Worm (Caenorhabditis elegans): Measurements from ENCODE around the gene F23A7.5.
"Not testable (repeated sequence)": the region's sequence is repeated elsewhere in the genome, so short reads cannot be mapped to it uniquely, and the experiment has no call there.

F23A7.5 gene

ce11 chrX:16209660-16210059, 19.1 kb upstream of the F23A7.5 start (continued):
- TF ChIP-seq pqm-1 (tag; optimal IDR thresholded peaks at IDR 0.05), result no peak
- no peak for TF ChIP-seq ZK546.5 (tag; optimal IDR thresholded peaks at IDR 0.05)
- TF ChIP-seq cey-2 (tag; optimal IDR thresholded peaks at IDR 0.05; ENCODE audit: borderline replicate concordance, insufficient read depth), result peak; percentile 47
- TF ChIP-seq T20F7.1 (GFP tag; optimal IDR thresholded peaks at IDR 0.05), result peak; percentile 80
- TF ChIP-seq zfp-3 (GFP tag; conservative IDR thresholded peaks at IDR 0.05), result peak; percentile 85
- TF ChIP-seq lin-15B (tag; optimal IDR thresholded peaks at IDR 0.05), result no peak
- no peak for TF ChIP-seq egl-27 (tag; optimal IDR thresholded peaks at IDR 0.05)
- TF ChIP-seq F10B5.3 (tag; optimal IDR thresholded peaks at IDR 0.05), result peak; percentile 87
- TF ChIP-seq nhr-42 (GFP tag; IDR thresholded peaks at IDR 0.05), result peak; percentile 94
- peak; percentile 52 for TF ChIP-seq zfp-2 (tag; optimal IDR thresholded peaks at IDR 0.05)
- 0 out of 2 replicates have a peak, but pooled peaks have one; percentile 66 for TF ChIP-seq daf-8 (GFP tag; IDR thresholded peaks at IDR 0.05)
- TF ChIP-seq ztf-7 (tag; optimal IDR thresholded peaks at IDR 0.05), result peak; percentile 90
- peak; percentile 89 for TF ChIP-seq zip-2 (tag; optimal IDR thresholded peaks at IDR 0.05)
- TF ChIP-seq ces-1 (GFP tag; optimal IDR thresholded peaks at IDR 0.05), result peak; percentile 63
- peak; percentile 31 for TF ChIP-seq snpc-4 (tag; optimal IDR thresholded peaks at IDR 0.05)
- TF ChIP-seq nhr-10 (tag; optimal IDR thresholded peaks at IDR 0.05), result peak; percentile 26
- TF ChIP-seq nhr-111 (GFP tag; optimal IDR thresholded peaks at IDR 0.05), result peak; percentile 66
- TF ChIP-seq lsy-2 (tag; optimal IDR thresholded peaks at IDR 0.05), result peak; percentile 71 to 80

ce11 chrX:16210518-16210917, 18.2 kb upstream of the F23A7.5 start, which contains the start of gene R11.4:
Gene R11.4, minus strand, starts transcription at chrX:16210618.
- TF ChIP-seq skn-1 (tag; optimal IDR thresholded peaks at IDR 0.05) (no peak), set-16 (GFP tag; IDR thresholded peaks at IDR 0.05) (peak; percentile 24; the same call in 1 of the 2 replicates)

- not testable (repeated sequence) for TF ChIP-seq sdz-12 (GFP tag; optimal IDR thresholded peaks at IDR 0.05); daf-8 (GFP tag; IDR thresholded peaks at IDR 0.05); dve-1 (tag; optimal IDR thresholded peaks at IDR 0.05; ENCODE audit: insufficient read depth)
Measured at ce11 chrX:16212306-16212705, 16.4 kb upstream of the F23A7.5 start, which contains the start of gene F23A7.4. Gene F23A7.4, plus strand, starts transcription at chrX:16212606.

ce11 chrX:16213073-16213472, 15.6 kb upstream of the F23A7.5 start, which contains the start of gene F23A7.8:
Gene F23A7.8, plus strand, starts transcription at chrX:16213373.
- not testable (repeated sequence) for TF ChIP-seq madf-5 (GFP tag; IDR thresholded peaks at IDR 0.05); nhr-102 (tag; optimal IDR thresholded peaks at IDR 0.05); ceh-82 (tag; optimal IDR thresholded peaks at IDR 0.05)

- TF ChIP-seq ama-1 (optimal IDR thresholded peaks at IDR 0.05) (no peak), lsy-2 (tag; optimal IDR thresholded peaks at IDR 0.05) (no peak), ctbp-1 (GFP tag; IDR thresholded peaks at IDR 0.05) (no peak)
Measured at ce11 chrX:16217108-16217507, 11.6 kb upstream of the F23A7.5 start, which contains the start of gene F23A7.1. Gene F23A7.1, plus strand, starts transcription at chrX:16217408.

ce11 chrX:16217749-16218148, 11.0 kb upstream of the F23A7.5 start:
- TF ChIP-seq vab-7 (GFP tag; IDR thresholded peaks at IDR 0.05), result 0 out of 2 replicates have a peak, but pooled peaks have one; percentile 36
- no peak for TF ChIP-seq nhr-28 (tag; optimal IDR thresholded peaks at IDR 0.05)
- 0 out of 2 replicates have a peak, but pooled peaks have one; percentile 57 for TF ChIP-seq F26F4.8 (GFP tag; conservative IDR thresholded peaks at IDR 0.05)
- peak; percentile 54; the same call in 1 of the 2 replicates for TF ChIP-seq snpc-1.2 (GFP tag; IDR thresholded peaks at IDR 0.05)
- TF ChIP-seq tra-1 (GFP tag; IDR thresholded peaks at IDR 0.05), result peak; percentile 15; the same call in 1 of the 2 replicates
- no peak for TF ChIP-seq aly-2 (tag; optimal IDR thresholded peaks at IDR 0.05)
- peak in 1 of 2 experiments; percentile 65 for TF ChIP-seq unc-62 (GFP tag; optimal IDR thresholded peaks at IDR 0.05 in 1 of 2)
- TF ChIP-seq unc-62 (tag; optimal IDR thresholded peaks at IDR 0.05), result no peak
- no peak for TF ChIP-seq ztf-7 (tag; optimal IDR thresholded peaks at IDR 0.05)
- TF ChIP-seq dmd-8 (GFP tag; IDR thresholded peaks at IDR 0.05), result 0 out of 2 replicates have a peak, but pooled peaks have one; percentile 25
- 0 out of 2 replicates have a peak, but pooled peaks have one; percentile 34 for TF ChIP-seq egl-43 (GFP tag; IDR thresholded peaks at IDR 0.05)
